Worm (Caenorhabditis elegans): ENCODE data around the gene ZK896.5.
A peak's percentile ranks its signal among the peaks of the same experiment; 100 is the strongest.

ZK896.5 gene

DNA sequence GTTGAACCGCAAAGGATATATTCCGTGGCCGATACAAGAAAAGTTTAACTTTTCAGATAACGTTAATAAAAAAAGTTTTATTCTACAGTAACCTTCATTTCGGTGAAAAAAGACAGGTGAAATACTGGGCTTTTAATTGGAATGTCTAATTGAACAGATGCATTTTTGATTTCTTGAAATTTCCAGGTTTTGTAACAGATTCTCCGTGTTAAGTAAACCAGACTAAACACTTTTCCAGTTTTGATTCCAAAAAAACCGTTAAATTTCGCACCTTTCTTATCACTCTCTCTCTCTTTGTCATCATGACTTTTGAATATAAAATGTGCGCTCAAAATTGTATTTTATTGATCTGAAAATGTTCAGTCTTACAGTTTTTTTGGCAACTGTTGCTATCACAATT is 38.8 kb upstream of the ZK896.5 start, which contains the start of gene C32H11.3:
Gene C32H11.3, plus strand, starts transcription at position 301 of the 400 bp plus-strand sequence.
- TF ChIP-seq gmeb-1 (tag; optimal IDR thresholded peaks at IDR 0.05) (no peak), snpc-4 (tag; optimal IDR thresholded peaks at IDR 0.05) (no peak), ceh-82 (tag; optimal IDR thresholded peaks at IDR 0.05) (no peak), unc-55 (GFP tag; optimal IDR thresholded peaks at IDR 0.05) (no peak), blmp-1 (tag; optimal IDR thresholded peaks at IDR 0.05; ENCODE audit: insufficient read depth) (no peak), aly-2 (tag; optimal IDR thresholded peaks at IDR 0.05) (no peak), skn-1 (tag; optimal IDR thresholded peaks at IDR 0.05) (no peak), ztf-1 (GFP tag; conservative IDR thresholded peaks at IDR 0.05) (no peak), nhr-12 (tag; optimal IDR thresholded peaks at IDR 0.05) (no peak), lsy-2 (tag; optimal IDR thresholded peaks at IDR 0.05) (no peak), fos-1 (tag; optimal IDR thresholded peaks at IDR 0.05) (no peak), nhr-11 (tag; optimal IDR thresholded peaks at IDR 0.05) (no peak), mdl-1 (tag; optimal IDR thresholded peaks at IDR 0.05) (no peak), nhr-6 (tag; optimal IDR thresholded peaks at IDR 0.05) (no peak), R02D3.7 (tag; optimal IDR thresholded peaks at IDR 0.05) (no peak), Y55F3AM.14 (GFP tag; optimal IDR thresholded peaks at IDR 0.05) (no peak), zag-1 (tag; optimal IDR thresholded peaks at IDR 0.05) (no peak), C34F6.9 (tag; optimal IDR thresholded peaks at IDR 0.05) (no peak)

DNA sequence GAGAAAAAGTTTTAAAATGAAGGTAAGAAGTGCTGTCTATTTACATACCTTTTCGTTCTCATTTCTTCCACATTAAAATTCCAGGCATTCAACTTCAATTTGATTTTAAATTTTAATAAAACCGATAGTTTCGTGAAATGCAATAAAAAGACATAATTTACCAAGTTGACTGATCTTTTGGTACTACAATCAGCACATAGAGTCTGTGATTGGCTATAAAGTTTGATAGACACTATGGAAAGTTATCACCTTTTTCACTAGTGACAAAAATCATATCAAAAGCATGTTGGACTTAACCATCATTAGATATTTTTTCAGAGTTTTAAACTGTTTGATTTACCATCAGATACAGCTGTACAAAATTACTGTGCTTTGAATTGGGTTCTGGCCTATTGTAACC is 36.0 kb upstream of the ZK896.5 start, which contains the start of gene srz-15:
Gene srz-15, plus strand, starts transcription at position 301 of the 400 bp plus-strand sequence.
- no peak for TF ChIP-seq elt-1 (tag; optimal IDR thresholded peaks at IDR 0.05)
- TF ChIP-seq F13H6.1 (tag; optimal IDR thresholded peaks at IDR 0.05), result no peak
- no peak for TF ChIP-seq elt-3 (tag; optimal IDR thresholded peaks at IDR 0.05)
- TF ChIP-seq skn-1 (tag; optimal IDR thresholded peaks at IDR 0.05), result no peak
- TF ChIP-seq Y55F3AM.14 (GFP tag; optimal IDR thresholded peaks at IDR 0.05), result no peak
- no peak for TF ChIP-seq R02D3.7 (tag; optimal IDR thresholded peaks at IDR 0.05)
- TF ChIP-seq nhr-12 (tag; optimal IDR thresholded peaks at IDR 0.05), result no peak
- TF ChIP-seq snpc-4 (tag; optimal IDR thresholded peaks at IDR 0.05), result no peak

DNA sequence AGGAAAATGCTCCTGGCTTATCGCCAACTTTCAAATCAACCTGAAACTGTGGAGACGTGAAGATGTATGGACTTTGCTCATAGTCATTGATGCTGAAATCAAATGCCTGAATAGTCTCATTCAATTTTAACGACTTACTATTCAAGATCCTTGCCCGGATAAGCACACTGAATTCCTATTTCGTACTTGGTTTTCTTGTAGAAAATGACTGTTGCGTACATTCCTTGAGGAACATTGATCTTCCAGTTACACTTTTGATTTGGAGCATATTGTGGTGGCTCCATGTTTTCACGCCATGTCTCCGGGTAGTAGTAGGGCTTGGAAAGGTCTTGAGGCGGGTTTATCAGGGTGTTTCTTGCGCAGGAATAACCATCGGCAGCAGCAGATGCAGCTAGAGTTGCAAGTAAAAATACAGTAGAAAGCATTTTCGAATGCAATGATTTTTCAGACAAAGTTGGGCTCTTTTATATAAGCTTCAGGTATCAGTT is 35.1 kb upstream of the ZK896.5 start, which contains the start of gene irg-6:
Gene irg-6, minus strand, starts transcription at position 438 of the 488 bp plus-strand sequence.
- TF ChIP-seq sma-3 (GFP tag; optimal IDR thresholded peaks at IDR 0.05) (no peak), nhr-237 (tag; optimal IDR thresholded peaks at IDR 0.05) (no peak), F13H6.1 (tag; optimal IDR thresholded peaks at IDR 0.05) (no peak), nhr-21 (tag; optimal IDR thresholded peaks at IDR 0.05) (no peak), unc-39 (tag; optimal IDR thresholded peaks at IDR 0.05) (no peak), C34F6.9 (tag; optimal IDR thresholded peaks at IDR 0.05) (no peak), dmd-4 (tag; optimal IDR thresholded peaks at IDR 0.05) (no peak), ama-1 (optimal IDR thresholded peaks at IDR 0.05) (no peak), nhr-11 (tag; optimal IDR thresholded peaks at IDR 0.05) (no peak), fos-1 (tag; optimal IDR thresholded peaks at IDR 0.05) (no peak), elt-3 (tag; optimal IDR thresholded peaks at IDR 0.05) (no peak), crh-2 (tag; optimal IDR thresholded peaks at IDR 0.05) (no peak), lin-11 (tag; optimal IDR thresholded peaks at IDR 0.05) (no peak), gmeb-1 (tag; optimal IDR thresholded peaks at IDR 0.05) (no peak), nhr-129 (tag; optimal IDR thresholded peaks at IDR 0.05) (no peak), nhr-77 (tag; optimal IDR thresholded peaks at IDR 0.05) (no peak), snpc-4 (tag; optimal IDR thresholded peaks at IDR 0.05) (no peak), egl-27 (tag; optimal IDR thresholded peaks at IDR 0.05) (no peak)

DNA sequence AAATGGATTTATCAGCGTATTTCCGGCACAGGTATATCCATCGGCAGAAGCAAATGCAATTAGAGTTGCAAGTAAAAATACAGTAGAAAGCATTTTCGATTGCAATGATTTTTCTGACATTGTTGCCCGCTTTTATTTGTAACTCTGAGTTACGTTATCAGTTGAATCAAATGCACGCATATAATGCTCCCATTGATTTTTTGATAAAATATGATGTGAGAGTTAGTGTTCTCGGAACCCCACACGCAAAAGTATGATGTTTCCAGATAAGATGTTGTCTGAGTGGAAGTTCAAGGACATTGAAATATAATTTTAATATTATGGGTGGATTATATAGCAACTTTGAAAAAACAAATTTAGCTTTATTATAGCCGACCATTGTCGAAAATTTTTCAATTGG is 32.5 kb upstream of the ZK896.5 start, which contains the start of gene K08D8.5:
Gene K08D8.5, minus strand, starts transcription at position 140 of the 400 bp plus-strand sequence.
- peak; percentile 51 for TF ChIP-seq sma-9 (GFP tag; optimal IDR thresholded peaks at IDR 0.05)
- TF ChIP-seq sma-9 (tag; optimal IDR thresholded peaks at IDR 0.05), result no peak
- TF ChIP-seq fos-1 (tag; optimal IDR thresholded peaks at IDR 0.05), result peak; percentile 79
- TF ChIP-seq lin-13 (GFP tag; optimal IDR thresholded peaks at IDR 0.05), result no peak
- TF ChIP-seq nhr-25 (tag; optimal IDR thresholded peaks at IDR 0.05), result no peak
- TF ChIP-seq F13H6.1 (tag; optimal IDR thresholded peaks at IDR 0.05), result no peak
- TF ChIP-seq peb-1 (tag; optimal IDR thresholded peaks at IDR 0.05), result no peak

Data from whole organism, L2 larva.